Fruit fly (Drosophila melanogaster) whole organism, embryonic: Measurements from ENCODE around the gene CG31832.

Source experiments
- ATbp ChIP-seq: fragments of 200-800 bp; sonication (Bioruptor generic); optimal IDR thresholded peaks from 2 replicates; lab custom pipeline; 2017; ENCODE audit warnings: missing biosample characterization, mild to moderate bottlenecking, missing genetic modification characterization, missing genetic modification reagents
- Ada2b ChIP-seq: fragments of 200-800 bp; sonication (Bioruptor generic); IDR thresholded peaks from 2 replicates; pipeline ENCODE4 v1.3.6; 2022; ENCODE audit warnings: missing biosample characterization, missing genetic modification characterization
- Antp ChIP-seq: fragments of 200-800 bp; sonication (Bioruptor generic); optimal IDR thresholded peaks from 3 replicates; lab custom pipeline; 2016; ENCODE audit warnings: missing biosample characterization, missing genetic modification characterization
- BEAF-32 ChIP-seq: fragments of 200-800 bp; sonication (Bioruptor generic); optimal IDR thresholded peaks from 3 replicates; lab custom pipeline; 2017; ENCODE audit warnings: missing biosample characterization, missing genetic modification characterization, mild to moderate bottlenecking, moderate library complexity, missing genetic modification reagents
- CG10209 ChIP-seq: fragments of 200-800 bp; sonication (Bioruptor generic); optimal IDR thresholded peaks from 3 replicates; lab custom pipeline; 2017; ENCODE audit warnings: missing biosample characterization, mild to moderate bottlenecking, missing genetic modification characterization, missing genetic modification reagents
- CG12942 ChIP-seq: fragments of 200-800 bp; sonication (Bioruptor generic); optimal IDR thresholded peaks from 3 replicates; lab custom pipeline; 2016; ENCODE audit warnings: missing biosample characterization, missing genetic modification characterization
- CG1529 ChIP-seq: fragments of 200-800 bp; sonication (Bioruptor generic); optimal IDR thresholded peaks from 3 replicates; lab custom pipeline; 2018; ENCODE audit warnings: missing biosample characterization, missing genetic modification characterization
- CG16779 ChIP-seq: fragments of 200-800 bp; sonication (Bioruptor generic); IDR thresholded peaks from 2 replicates; pipeline ENCODE4 v1.3.6; 2022; ENCODE audit warnings: missing biosample characterization, missing genetic modification characterization
- CG17186 ChIP-seq: fragments of 200-800 bp; sonication (Bioruptor generic); optimal IDR thresholded peaks from 3 replicates; lab custom pipeline; 2017; ENCODE audit warnings: missing biosample characterization, missing genetic modification reagents, missing genetic modification characterization
- CG17568 ChIP-seq: fragments of 200-800 bp; sonication (Bioruptor generic); optimal IDR thresholded peaks from 2 replicates; lab custom pipeline; 2018; ENCODE audit warnings: missing biosample characterization, mild to moderate bottlenecking, missing genetic modification characterization, moderate library complexity
- CG17829 ChIP-seq: fragments of 200-800 bp; optimal IDR thresholded peaks from 2 replicates; lab custom pipeline; 2019; ENCODE audit warnings: missing biosample characterization, mild to moderate bottlenecking, missing genetic modification characterization, moderate library complexity
- CG1832 ChIP-seq: fragments of 200-800 bp; sonication (Bioruptor generic); optimal IDR thresholded peaks from 2 replicates; lab custom pipeline; 2017; ENCODE audit warnings: missing biosample characterization, mild to moderate bottlenecking, missing genetic modification characterization, inconsistent platforms
- CG18764 ChIP-seq: fragments of 200-800 bp; sonication (Bioruptor generic); optimal IDR thresholded peaks from 3 replicates; lab custom pipeline; 2016; ENCODE audit warnings: missing biosample characterization, missing genetic modification characterization
- CG31365 ChIP-seq: fragments of 200-800 bp; sonication (Bioruptor generic); optimal IDR thresholded peaks from 2 replicates; lab custom pipeline; 2018; ENCODE audit warnings: missing biosample characterization, mild to moderate bottlenecking, missing genetic modification characterization
- CG3847 ChIP-seq: fragments of 200-800 bp; sonication (Bioruptor generic); IDR thresholded peaks from 2 replicates; pipeline ENCODE4 v1.3.6; 2022; ENCODE audit warnings: missing biosample characterization, missing genetic modification characterization
- CG4424 ChIP-seq: fragments of 200-800 bp; sonication (Bioruptor generic); optimal IDR thresholded peaks from 3 replicates; lab custom pipeline; 2016; ENCODE audit warnings: missing biosample characterization, missing genetic modification characterization
- CG6272 ChIP-seq: fragments of 200-800 bp; sonication (Bioruptor generic); IDR thresholded peaks from 2 replicates; pipeline ENCODE4 v1.3.6; 2022; ENCODE audit warnings: missing biosample characterization, missing genetic modification characterization
- CG6689 ChIP-seq: fragments of 200-800 bp; sonication (Bioruptor generic); IDR thresholded peaks from 2 replicates; pipeline ENCODE4 v1.3.6; 2022; ENCODE audit warnings: missing biosample characterization, missing genetic modification characterization
- CG7786 ChIP-seq: fragments of 200-800 bp; sonication (Bioruptor generic); optimal IDR thresholded peaks from 2 replicates; lab custom pipeline; 2016; ENCODE audit warnings: missing biosample characterization, missing genetic modification characterization
- CG8478 ChIP-seq: fragments of >200 bp; optimal IDR thresholded peaks from 2 replicates; lab custom pipeline; 2018
- CG9932 ChIP-seq: fragments of 200-800 bp; sonication (Bioruptor generic); IDR thresholded peaks from 2 replicates; pipeline ENCODE4 v1.3.6; 2022; ENCODE audit warnings: missing biosample characterization, missing genetic modification characterization
- E2f2 ChIP-seq: fragments of 200-800 bp; sonication (Bioruptor generic); IDR thresholded peaks from 2 replicates; pipeline ENCODE4 v1.3.6; 2022; ENCODE audit warnings: missing biosample characterization, missing genetic modification characterization
- Ets97D ChIP-seq: fragments of 200-800 bp; sonication (Bioruptor generic); optimal IDR thresholded peaks from 3 replicates; lab custom pipeline; 2016; ENCODE audit warnings: missing biosample characterization, missing genetic modification characterization
- Fer2 ChIP-seq: fragments of 200-800 bp; sonication (Bioruptor generic); optimal IDR thresholded peaks from 2 replicates; lab custom pipeline; 2018; ENCODE audit warnings: missing biosample characterization, mild to moderate bottlenecking, missing genetic modification characterization, moderate library complexity
- Hr51 ChIP-seq, 2 experiments: fragments of 200-800 bp; sonication (Bioruptor generic); optimal IDR thresholded peaks; 2 replicates in 1 of 2; 3 replicates in 1 of 2; lab custom pipeline; 2016 to 2018; ENCODE audit warnings: missing biosample characterization in 2 of 2, missing genetic modification characterization in 2 of 2, mild to moderate bottlenecking in 1 of 2, moderate library complexity in 1 of 2
- Jarid2 ChIP-seq: fragments of 200-800 bp; sonication (Bioruptor generic); optimal IDR thresholded peaks from 3 replicates; lab custom pipeline; 2017; ENCODE audit warnings: mild to moderate bottlenecking, missing biosample characterization, missing genetic modification reagents, missing genetic modification characterization
- Nf-YB ChIP-seq: fragments of 200-800 bp; sonication (Bioruptor generic); optimal IDR thresholded peaks from 3 replicates; lab custom pipeline; 2019; ENCODE audit warnings: missing biosample characterization, mild to moderate bottlenecking, missing genetic modification characterization, moderate library complexity
- Poxn ChIP-seq: fragments of 200-800 bp; sonication (Bioruptor generic); IDR thresholded peaks from 2 replicates; pipeline ENCODE4 v1.3.6; 2022; ENCODE audit warnings: missing biosample characterization, missing genetic modification characterization
- Ravus ChIP-seq: fragments of 200-800 bp; sonication (Bioruptor generic); IDR thresholded peaks from 2 replicates; pipeline ENCODE4 v1.3.6; 2022; ENCODE audit warnings: missing biosample characterization, missing genetic modification characterization
- Rfx ChIP-seq: fragments of 200-800 bp; sonication (Bioruptor generic); IDR thresholded peaks from 2 replicates; pipeline ENCODE4 v1.3.6; 2022; ENCODE audit warnings: missing biosample characterization, missing genetic modification characterization
- Stat92E ChIP-seq, 3 experiments: fragments of >200 bp in 2 of 3; fragments of 200-800 bp in 1 of 3; sonication (Bioruptor generic) in 1 of 3; optimal IDR thresholded peaks; 2 replicates each; lab custom pipeline; 2017 to 2019; ENCODE audit warnings: missing biosample characterization in 3 of 3, missing genetic modification characterization in 3 of 3, mild to moderate bottlenecking in 1 of 3, moderate library complexity in 1 of 3
- ap ChIP-seq: fragments of 200-800 bp; sonication (Bioruptor generic); IDR thresholded peaks from 2 replicates; pipeline ENCODE4 v1.3.6; 2022; ENCODE audit warnings: missing biosample characterization, missing genetic modification characterization
- bab2 ChIP-seq: fragments of 200-800 bp; sonication (Bioruptor generic); optimal IDR thresholded peaks from 2 replicates; lab custom pipeline; 2016; ENCODE audit warnings: missing biosample characterization, missing genetic modification characterization
- ci ChIP-seq: fragments of 200-800 bp; sonication (Bioruptor generic); IDR thresholded peaks from 3 replicates; pipeline ENCODE4 v1.3.6; 2022; ENCODE audit warnings: missing biosample characterization, missing genetic modification characterization
- ftz-f1 ChIP-seq: fragments of 200-800 bp; sonication (Bioruptor generic); optimal IDR thresholded peaks from 2 replicates; lab custom pipeline; 2016; ENCODE audit warnings: missing biosample characterization, missing genetic modification characterization
- grn ChIP-seq: fragments of 200-800 bp; sonication (Bioruptor generic); optimal IDR thresholded peaks from 3 replicates; lab custom pipeline; 2017; ENCODE audit warnings: missing biosample characterization, missing genetic modification characterization
- h ChIP-seq: fragments of >200 bp; optimal IDR thresholded peaks from 2 replicates; lab custom pipeline; 2017
- jigr1 ChIP-seq: fragments of 200-800 bp; sonication (Bioruptor generic); IDR thresholded peaks from 3 replicates; pipeline ENCODE4 v1.3.6; 2022; ENCODE audit warnings: missing biosample characterization, missing genetic modification characterization
- maf-S ChIP-seq: fragments of 200-800 bp; sonication (Bioruptor generic); optimal IDR thresholded peaks from 2 replicates; lab custom pipeline; 2016; ENCODE audit warnings: missing biosample characterization, missing genetic modification characterization
- nau ChIP-seq: fragments of 200-800 bp; sonication (Bioruptor generic); optimal IDR thresholded peaks from 3 replicates; lab custom pipeline; 2017; ENCODE audit warnings: missing biosample characterization, mild to moderate bottlenecking, missing genetic modification characterization, missing genetic modification reagents
- nerfin-2 ChIP-seq: fragments of 200-800 bp; sonication (Bioruptor generic); IDR thresholded peaks from 2 replicates; pipeline ENCODE4 v1.3.6; 2022; ENCODE audit warnings: missing biosample characterization, missing genetic modification characterization; ENCODE audit not compliant: partially characterized antibody
- onecut ChIP-seq: fragments of 200-800 bp; sonication (Bioruptor generic); IDR thresholded peaks from 2 replicates; pipeline ENCODE4 v1.3.6; 2022; ENCODE audit warnings: missing biosample characterization, missing genetic modification characterization
- pan ChIP-seq, 4 experiments: fragments of >200 bp in 3 of 4; fragments of 200-800 bp in 1 of 4; sonication (Bioruptor generic) in 1 of 4; optimal IDR thresholded peaks in 3 of 4; IDR thresholded peaks in 1 of 4; 2 replicates each; pipeline versions ENCODE4 v1.3.6 to Lab custom; 2017 to 2022; ENCODE audit warnings: missing biosample characterization in 2 of 4, missing genetic modification characterization in 2 of 4, mixed read lengths in 1 of 4
- pho ChIP-seq: fragments of 200-800 bp; sonication (Bioruptor generic); optimal IDR thresholded peaks from 2 replicates; lab custom pipeline; 2016; ENCODE audit warnings: missing biosample characterization, missing genetic modification characterization
- run ChIP-seq: fragments of 200-800 bp; sonication (Bioruptor generic); optimal IDR thresholded peaks from 3 replicates; lab custom pipeline; 2018; ENCODE audit warnings: missing biosample characterization, mild to moderate bottlenecking, missing genetic modification characterization
- sd ChIP-seq: fragments of 200-800 bp; sonication (Bioruptor generic); optimal IDR thresholded peaks from 3 replicates; lab custom pipeline; 2018; ENCODE audit warnings: missing biosample characterization, mild to moderate bottlenecking, missing genetic modification characterization, moderate library complexity
- sens-2 ChIP-seq: fragments of 200-800 bp; sonication (Bioruptor generic); IDR thresholded peaks from 2 replicates; pipeline ENCODE4 v1.3.6; 2022; ENCODE audit warnings: missing biosample characterization, missing genetic modification characterization
- seq ChIP-seq: fragments of 200-800 bp; sonication (Bioruptor generic); IDR thresholded peaks from 2 replicates; pipeline ENCODE4 v1.3.6; 2022; ENCODE audit warnings: missing biosample characterization, missing genetic modification characterization
- toy ChIP-seq: fragments of 200-800 bp; sonication (Bioruptor generic); IDR thresholded peaks from 2 replicates; pipeline ENCODE4 v1.3.6; 2022; ENCODE audit warnings: missing biosample characterization, missing genetic modification characterization
- unc-4 ChIP-seq: fragments of 200-800 bp; sonication (Bioruptor generic); IDR thresholded peaks from 2 replicates; pipeline ENCODE4 v1.3.6; 2022; ENCODE audit warnings: missing biosample characterization, missing genetic modification characterization; ENCODE audit not compliant: partially characterized antibody
- wor ChIP-seq: fragments of 200-800 bp; sonication (Bioruptor generic); IDR thresholded peaks from 2 replicates; pipeline ENCODE4 v1.3.6; 2022; ENCODE audit warnings: missing biosample characterization, missing genetic modification characterization

The CG31832 gene

DNA sequence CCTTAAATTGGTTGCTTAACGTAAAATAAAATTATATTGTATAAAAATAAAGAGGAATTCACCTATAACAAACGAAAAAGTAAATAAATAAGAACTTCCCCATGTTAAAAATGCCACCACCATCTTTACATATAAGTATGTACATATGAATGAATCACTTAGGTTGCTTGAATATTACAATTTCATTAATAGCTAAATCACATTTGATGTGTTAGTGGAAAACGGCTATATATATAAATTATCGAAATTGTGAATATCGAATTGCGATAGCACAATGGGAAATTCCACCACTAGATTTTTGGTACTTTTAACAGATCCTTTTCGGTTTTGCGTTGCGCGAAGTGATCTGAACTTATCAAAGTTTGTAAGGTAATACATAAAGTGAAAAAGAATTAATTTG, 29.8 kb upstream of the CG31832 start, which contains the start of the genes solo and vas (continued):
- TF ChIP-seq CG16779 (GFP tag; lab: Robert Waterston, UW) (no peak), ci (GFP tag; lab: Robert Waterston, UW) (no peak; the same call in 2 of the 3 replicates), onecut (no peak), pan (optimal IDR thresholded peaks at IDR 0.05; lab: Kevin White, UChicago) (no peak), pan (GFP tag; optimal IDR thresholded peaks at IDR 0.05 in 1 of 2, IDR thresholded peaks at IDR 0.05 in 1 of 2) (peak in 1 of 2 experiments; percentile 51), CG6689 (peak; percentile 49), grn (GFP tag; lab: Kevin White, UChicago) (no peak), CG10209 (GFP tag; lab: Kevin White, UChicago) (peak; percentile 36), CG18764 (GFP tag; lab: Kevin White, UChicago) (no peak), CG17186 (GFP tag; lab: Kevin White, UChicago) (no peak), CG9932 (GFP tag; lab: Robert Waterston, UW) (peak; percentile 72), CG8478 (no peak), CG4424 (GFP tag; lab: Kevin White, UChicago) (peak; percentile 23), maf-S (GFP tag; lab: Kevin White, UChicago) (no peak), CG7786 (GFP tag; lab: Kevin White, UChicago) (no peak), Stat92E (GFP tag; optimal IDR thresholded peaks at IDR 0.05; lab: Kevin White, UChicago) (peak in 1 of 3 experiments; percentile 87), Nf-YB (GFP tag; lab: Kevin White, UChicago) (no peak), h (no peak), sd (tag; lab: Kevin White, UChicago) (peak; percentile 37), CG1832 (GFP tag; lab: Kevin White, UChicago) (no peak), Rfx (peak; percentile 60; the same call in 1 of the 2 replicates), seq (GFP tag; lab: Robert Waterston, UW) (no peak; the same call in 1 of the 2 replicates), BEAF-32 (GFP tag; lab: Kevin White, UChicago) (peak; percentile 61), CG1529 (GFP tag; lab: Kevin White, UChicago) (no peak), pho (GFP tag; lab: Kevin White, UChicago) (peak; percentile 23), Ravus (GFP tag; lab: Robert Waterston, UW) (no peak), jigr1 (GFP tag; lab: Robert Waterston, UW) (no peak), CG12942 (GFP tag; lab: Kevin White, UChicago) (peak; percentile 21), Poxn (GFP tag; lab: Robert Waterston, UW) (no peak), Ada2b (no peak), nau (GFP tag; lab: Kevin White, UChicago) (no peak), bab2 (no peak), Jarid2 (no peak), ATbp (GFP tag; lab: Kevin White, UChicago) (no peak), CG31365 (tag; lab: Kevin White, UChicago) (no peak), Antp (GFP tag; lab: Kevin White, UChicago) (no peak), ftz-f1 (GFP tag; lab: Kevin White, UChicago) (no peak), CG17568 (peak; percentile 7), CG6272 (GFP tag; lab: Robert Waterston, UW) (no peak), toy (GFP tag; lab: Robert Waterston, UW) (no peak), CG3847 (GFP tag; lab: Robert Waterston, UW) (no peak), E2f2 (GFP tag; lab: Robert Waterston, UW) (peak; percentile 30), Hr51 (GFP tag; optimal IDR thresholded peaks at IDR 0.05; lab: Kevin White, UChicago) (peak in 1 of 2 experiments; percentile 52), Ets97D (GFP tag; lab: Kevin White, UChicago) (peak; percentile 48), wor (GFP tag; lab: Robert Waterston, UW) (no peak), ap (GFP tag; lab: Robert Waterston, UW) (0 out of 2 replicates have a peak, but pooled peaks have one; percentile 14), nerfin-2 (GFP tag; lab: Robert Waterston, UW) (no peak), Fer2 (no peak), unc-4 (peak; percentile 39; the same call in 1 of the 2 replicates), CG17829 (tag; lab: Kevin White, UChicago) (peak; percentile 57), sens-2 (GFP tag; lab: Robert Waterston, UW) (no peak), run (tag; lab: Kevin White, UChicago) (no peak)
